Worm (Caenorhabditis elegans): ENCODE results near the gene T23C6.4.
"Not testable (repeated sequence)": the region's sequence is repeated elsewhere in the genome, so short reads cannot be mapped to it uniquely, and the experiment has no call there.

The T23C6.4 gene

ce11 chrX:17117359-17117758 is 32.4 kb downstream of the T23C6.4 start, which contains the start of gene K09E3.2:
TSS of gene K09E3.2 (plus strand) at chrX:17117659.
- not testable (repeated sequence) for TF ChIP-seq ztf-1 (GFP tag; conservative IDR thresholded peaks at IDR 0.05); mab-5 (tag; optimal IDR thresholded peaks at IDR 0.05); R02D3.7 (tag; optimal IDR thresholded peaks at IDR 0.05)

- TF ChIP-seq nhr-11 (tag; optimal IDR thresholded peaks at IDR 0.05) = no peak
- TF ChIP-seq F13H6.1 (tag; optimal IDR thresholded peaks at IDR 0.05) = no peak
- no peak for TF ChIP-seq mab-5 (tag; optimal IDR thresholded peaks at IDR 0.05)
- no peak for TF ChIP-seq ztf-1 (GFP tag; conservative IDR thresholded peaks at IDR 0.05)
- no peak for TF ChIP-seq lin-13 (GFP tag; optimal IDR thresholded peaks at IDR 0.05)
- TF ChIP-seq ztf-11 (tag; optimal IDR thresholded peaks at IDR 0.05) = no peak
- TF ChIP-seq nhr-23 (tag; optimal IDR thresholded peaks at IDR 0.05) = no peak
- no peak for TF ChIP-seq dmd-4 (tag; optimal IDR thresholded peaks at IDR 0.05)
- no peak for TF ChIP-seq nhr-10 (tag; optimal IDR thresholded peaks at IDR 0.05)
- no peak for TF ChIP-seq ztf-4 (tag; optimal IDR thresholded peaks at IDR 0.05)
- no peak for TF ChIP-seq sma-9 (GFP tag; optimal IDR thresholded peaks at IDR 0.05)
- TF ChIP-seq sma-9 (tag; optimal IDR thresholded peaks at IDR 0.05) = no peak
- no peak for TF ChIP-seq sem-4 (tag; optimal IDR thresholded peaks at IDR 0.05)
- TF ChIP-seq peb-1 (tag; optimal IDR thresholded peaks at IDR 0.05) = no peak
- no peak for TF ChIP-seq nhr-237 (tag; optimal IDR thresholded peaks at IDR 0.05)
- no peak for TF ChIP-seq alr-1 (tag; optimal IDR thresholded peaks at IDR 0.05)
- no peak for TF ChIP-seq unc-55 (GFP tag; optimal IDR thresholded peaks at IDR 0.05)
- TF ChIP-seq R02D3.7 (tag; optimal IDR thresholded peaks at IDR 0.05) = no peak
- TF ChIP-seq gmeb-1 (tag; optimal IDR thresholded peaks at IDR 0.05) = no peak
- no peak for TF ChIP-seq nhr-129 (tag; optimal IDR thresholded peaks at IDR 0.05)
These were observed 34.6 kb downstream of the T23C6.4 start, which contains the start of gene lido-6 for ce11 chrX:17115089-17115488. TSS of gene lido-6 (minus strand) at chrX:17115189.

ce11 chrX:17110555-17110954 is 39.2 kb downstream of the T23C6.4 start, which contains the start of gene lido-5:
TSS of gene lido-5 (minus strand) at chrX:17110655.
- TF ChIP-seq mbf-1 (tag; optimal IDR thresholded peaks at IDR 0.05) (no peak), ztf-1 (GFP tag; conservative IDR thresholded peaks at IDR 0.05) (no peak), snpc-4 (tag; optimal IDR thresholded peaks at IDR 0.05) (no peak), nhr-12 (tag; optimal IDR thresholded peaks at IDR 0.05) (no peak), ama-1 (optimal IDR thresholded peaks at IDR 0.05) (no peak), fos-1 (tag; optimal IDR thresholded peaks at IDR 0.05) (no peak), lin-11 (tag; optimal IDR thresholded peaks at IDR 0.05) (no peak), aly-2 (tag; optimal IDR thresholded peaks at IDR 0.05) (no peak), zag-1 (tag; optimal IDR thresholded peaks at IDR 0.05) (no peak)

ce11 chrX:17107670-17108069 is 42.1 kb downstream of the T23C6.4 start, which contains the start of gene lido-4:
TSS of gene lido-4 (minus strand) at chrX:17107770.
- TF ChIP-seq lin-39 (tag; optimal IDR thresholded peaks at IDR 0.05) = no peak
- no peak for TF ChIP-seq sem-4 (tag; optimal IDR thresholded peaks at IDR 0.05)
- no peak for TF ChIP-seq R02D3.7 (tag; optimal IDR thresholded peaks at IDR 0.05)
- no peak for TF ChIP-seq ZK546.5 (tag; optimal IDR thresholded peaks at IDR 0.05)
- TF ChIP-seq elt-3 (tag; optimal IDR thresholded peaks at IDR 0.05) = no peak
- TF ChIP-seq zag-1 (tag; optimal IDR thresholded peaks at IDR 0.05) = no peak
- TF ChIP-seq nhr-10 (tag; optimal IDR thresholded peaks at IDR 0.05) = no peak
- no peak for TF ChIP-seq nhr-11 (tag; optimal IDR thresholded peaks at IDR 0.05)
- no peak for TF ChIP-seq mdl-1 (tag; optimal IDR thresholded peaks at IDR 0.05)
- no peak for TF ChIP-seq ceh-16 (tag; optimal IDR thresholded peaks at IDR 0.05)
- no peak for TF ChIP-seq nhr-25 (tag; optimal IDR thresholded peaks at IDR 0.05)
- no peak for TF ChIP-seq fos-1 (tag; optimal IDR thresholded peaks at IDR 0.05)
- no peak for TF ChIP-seq aly-2 (tag; optimal IDR thresholded peaks at IDR 0.05)
- TF ChIP-seq nhr-23 (tag; optimal IDR thresholded peaks at IDR 0.05) = no peak
- no peak for TF ChIP-seq lin-13 (GFP tag; optimal IDR thresholded peaks at IDR 0.05)
- TF ChIP-seq unc-39 (tag; optimal IDR thresholded peaks at IDR 0.05) = no peak
- TF ChIP-seq crh-2 (tag; optimal IDR thresholded peaks at IDR 0.05) = no peak
- TF ChIP-seq nhr-129 (tag; optimal IDR thresholded peaks at IDR 0.05) = no peak

- no peak for TF ChIP-seq fos-1 (tag; optimal IDR thresholded peaks at IDR 0.05)
- no peak for TF ChIP-seq nhr-77 (tag; optimal IDR thresholded peaks at IDR 0.05)
These were observed 49.1 kb downstream of the T23C6.4 start, which contains the start of gene lido-2 for ce11 chrX:17100656-17101055. TSS of gene lido-2 (minus strand) at chrX:17100756.
